Worm (Caenorhabditis elegans) whole organism, mixed stage, embryonic: ENCODE data around the gene Y7A5A.8.

Experiments
- M03D4.4 ChIP-seq: sonication (generic microtip); optimal IDR thresholded peaks from 2 replicates; lab custom pipeline; 2017; ENCODE audit warnings: mild to moderate bottlenecking, missing genetic modification characterization, missing compliant biosample characterization
- bed-3 ChIP-seq: fragments of 200-800 bp; sonication (Bioruptor generic); optimal IDR thresholded peaks from 3 replicates; lab custom pipeline; 2018; ENCODE audit warnings: mild to moderate bottlenecking, missing genetic modification characterization, moderate library complexity, missing compliant biosample characterization
- ceh-43 ChIP-seq: fragments of 200-800 bp; sonication (Bioruptor generic); optimal IDR thresholded peaks from 2 replicates; lab custom pipeline; 2018; ENCODE audit warnings: mild to moderate bottlenecking, missing genetic modification characterization, moderate library complexity, missing compliant biosample characterization
- ceh-83 ChIP-seq: fragments of 200-800 bp; sonication (Bioruptor generic); optimal IDR thresholded peaks from 2 replicates; lab custom pipeline; 2018; ENCODE audit warnings: mild to moderate bottlenecking, missing genetic modification characterization, missing compliant biosample characterization
- ces-1 ChIP-seq: fragments of 150-350 bp; optimal IDR thresholded peaks from 2 replicates; lab custom pipeline; 2014; ENCODE audit warnings: missing biosample characterization, missing genetic modification reagents, missing genetic modification characterization
- cnd-1 ChIP-seq: fragments of 200-800 bp; sonication (Bioruptor generic); optimal IDR thresholded peaks from 2 replicates; lab custom pipeline; 2018; ENCODE audit warnings: mild to moderate bottlenecking, missing genetic modification characterization, missing compliant biosample characterization
- drap-1 ChIP-seq: fragments of 200-800 bp; sonication (Bioruptor generic); optimal IDR thresholded peaks from 3 replicates; lab custom pipeline; 2018; ENCODE audit warnings: mild to moderate bottlenecking, missing genetic modification characterization, missing compliant biosample characterization
- elt-1 ChIP-seq: sonication (generic microtip); optimal IDR thresholded peaks from 2 replicates; lab custom pipeline; 2017; ENCODE audit warnings: missing genetic modification characterization, mild to moderate bottlenecking, missing compliant biosample characterization, antibody characterized with exemption, moderate library complexity, borderline replicate concordance; ENCODE audit not compliant: insufficient read depth
- flh-1 ChIP-seq: fragments of 200-800 bp; sonication (Bioruptor generic); optimal IDR thresholded peaks from 2 replicates; lab custom pipeline; 2018; ENCODE audit warnings: mild to moderate bottlenecking, missing genetic modification characterization, moderate library complexity, missing compliant biosample characterization
- hlh-1 ChIP-seq: fragments of 150-350 bp; optimal IDR thresholded peaks from 2 replicates; lab custom pipeline; 2014; ENCODE audit warnings: missing biosample characterization, missing genetic modification reagents, missing genetic modification characterization
- lin-32 ChIP-seq: fragments of 200-800 bp; sonication (Bioruptor generic); optimal IDR thresholded peaks from 2 replicates; lab custom pipeline; 2018; ENCODE audit warnings: mild to moderate bottlenecking, missing genetic modification characterization, missing compliant biosample characterization
- mab-5 ChIP-seq: fragments of 150-350 bp; optimal IDR thresholded peaks from 2 replicates; lab custom pipeline; 2014; ENCODE audit warnings: missing biosample characterization, missing genetic modification characterization
- mep-1 ChIP-seq: fragments of 150-350 bp; optimal IDR thresholded peaks from 2 replicates; lab custom pipeline; 2017; ENCODE audit warnings: missing biosample characterization, missing genetic modification reagents, missing genetic modification characterization, inconsistent platforms
- mls-2 ChIP-seq: sonication (generic microtip); optimal IDR thresholded peaks from 2 replicates; lab custom pipeline; 2016; ENCODE audit warnings: mild to moderate bottlenecking, missing genetic modification characterization, moderate library complexity, missing compliant biosample characterization
- nhr-12 ChIP-seq: fragments of 150-350 bp; optimal IDR thresholded peaks from 2 replicates; lab custom pipeline; 2014; ENCODE audit warnings: missing biosample characterization, missing genetic modification characterization
- nhr-2 ChIP-seq: fragments of 150-350 bp; optimal IDR thresholded peaks from 2 replicates; lab custom pipeline; 2014; ENCODE audit warnings: missing biosample characterization, missing genetic modification characterization
- nhr-237 ChIP-seq: fragments of 150-350 bp; optimal IDR thresholded peaks from 2 replicates; lab custom pipeline; 2014; ENCODE audit warnings: missing biosample characterization, missing genetic modification characterization
- nhr-28 ChIP-seq: fragments of 150-350 bp; optimal IDR thresholded peaks from 2 replicates; lab custom pipeline; 2014; ENCODE audit warnings: missing biosample characterization, missing genetic modification characterization
- nhr-76 ChIP-seq: sonication (generic microtip); optimal IDR thresholded peaks from 2 replicates; lab custom pipeline; 2017; ENCODE audit warnings: missing biosample characterization, missing genetic modification characterization
- pha-4 ChIP-seq: fragments of 150-350 bp; optimal IDR thresholded peaks from 2 replicates; lab custom pipeline; 2018; ENCODE audit warnings: missing biosample characterization, missing genetic modification reagents, missing genetic modification characterization
- sem-2 ChIP-seq: fragments of 200-800 bp; sonication (Bioruptor generic); optimal IDR thresholded peaks from 2 replicates; lab custom pipeline; 2018; ENCODE audit warnings: mild to moderate bottlenecking, missing genetic modification characterization, missing compliant biosample characterization
- snpc-4 ChIP-seq: fragments of 150-350 bp; optimal IDR thresholded peaks from 2 replicates; lab custom pipeline; 2014; ENCODE audit warnings: missing biosample characterization, missing genetic modification characterization
- sptf-1 ChIP-seq: sonication (generic microtip); optimal IDR thresholded peaks from 2 replicates; lab custom pipeline; 2017; ENCODE audit warnings: mild to moderate bottlenecking, missing genetic modification characterization, moderate library complexity, missing compliant biosample characterization
- tbx-8 ChIP-seq: fragments of 200-800 bp; sonication (Bioruptor generic); optimal IDR thresholded peaks from 2 replicates; lab custom pipeline; 2018; ENCODE audit warnings: mild to moderate bottlenecking, missing genetic modification characterization, moderate library complexity, missing compliant biosample characterization
- unc-120 ChIP-seq: sonication (generic microtip); optimal IDR thresholded peaks from 2 replicates; lab custom pipeline; 2017; ENCODE audit warnings: missing genetic modification characterization, missing compliant biosample characterization; ENCODE audit not compliant: poor library complexity, severe bottlenecking
- unc-39 ChIP-seq: fragments of 150-350 bp; optimal IDR thresholded peaks from 2 replicates; lab custom pipeline; 2014; ENCODE audit warnings: missing biosample characterization, missing genetic modification characterization
- unc-62 ChIP-seq: fragments of 150-350 bp; optimal IDR thresholded peaks from 2 replicates; lab custom pipeline; 2014; ENCODE audit warnings: missing biosample characterization, missing genetic modification reagents, missing genetic modification characterization
- zip-8 ChIP-seq: fragments of 150-350 bp; optimal IDR thresholded peaks from 2 replicates; lab custom pipeline; 2014; ENCODE audit warnings: missing biosample characterization, missing genetic modification characterization
- ztf-11 ChIP-seq: fragments of 150-350 bp; optimal IDR thresholded peaks from 2 replicates; lab custom pipeline; 2014; ENCODE audit warnings: missing biosample characterization, missing genetic modification characterization

Gene Y7A5A.8

ce11 chrX:15794977-15795376, 27.3 kb upstream of the Y7A5A.8 start, which contains the start of gene Y7A5A.10:
TSS of gene Y7A5A.10 (minus strand) at chrX:15795077.
- TF ChIP-seq ceh-83 (no peak), ztf-11 (tag; lab: Kevin White, UChicago) (no peak)

- TF ChIP-seq flh-1: no peak
- TF ChIP-seq zip-8 (tag; lab: Kevin White, UChicago): no peak
- TF ChIP-seq hlh-1 (tag; lab: Kevin White, UChicago): no peak
- TF ChIP-seq unc-39 (tag; lab: Kevin White, UChicago): no peak
- no peak for TF ChIP-seq ceh-83
- TF ChIP-seq nhr-237: no peak
- TF ChIP-seq ceh-43 (GFP tag; lab: Kevin White, UChicago): no peak
- no peak for TF ChIP-seq sem-2 (GFP tag; lab: Kevin White, UChicago)
- no peak for TF ChIP-seq nhr-12 (tag; lab: Kevin White, UChicago)
- TF ChIP-seq unc-120 (tag; lab: Kevin White, UChicago): no peak
- no peak for TF ChIP-seq lin-32 (GFP tag; lab: Kevin White, UChicago)
- TF ChIP-seq ces-1: no peak
- TF ChIP-seq nhr-28 (tag; lab: Kevin White, UChicago): no peak
- no peak for TF ChIP-seq sptf-1 (tag; lab: Kevin White, UChicago)
- no peak for TF ChIP-seq M03D4.4 (tag; lab: Kevin White, UChicago)
- no peak for TF ChIP-seq elt-1 (tag; lab: Kevin White, UChicago)
- no peak for TF ChIP-seq nhr-2 (tag; lab: Kevin White, UChicago)
Measured at ce11 chrX:15796633-15797032, 25.7 kb upstream of the Y7A5A.8 start.

ce11 chrX:15799595-15799994, 22.7 kb upstream of the Y7A5A.8 start, which contains the start of gene Y7A5A.6:
TSS of gene Y7A5A.6 (minus strand) at chrX:15799695.
- TF ChIP-seq nhr-237: no peak
- TF ChIP-seq unc-39 (tag; lab: Kevin White, UChicago): no peak
- TF ChIP-seq nhr-76 (tag; lab: Kevin White, UChicago): no peak
- TF ChIP-seq sptf-1 (tag; lab: Kevin White, UChicago): no peak
- TF ChIP-seq bed-3: no peak
- TF ChIP-seq cnd-1 (tag; lab: Kevin White, UChicago): no peak
- TF ChIP-seq pha-4 (tag; lab: Kevin White, UChicago): no peak

- no peak for TF ChIP-seq pha-4 (tag; lab: Kevin White, UChicago)
- no peak for TF ChIP-seq unc-120 (tag; lab: Kevin White, UChicago)
- TF ChIP-seq sem-2 (GFP tag; lab: Kevin White, UChicago): no peak
- no peak for TF ChIP-seq unc-39 (tag; lab: Kevin White, UChicago)
- TF ChIP-seq, all 35 proteins: peak for 0
Measured at ce11 chrX:15801827-15802226, 20.5 kb upstream of the Y7A5A.8 start.

DNA sequence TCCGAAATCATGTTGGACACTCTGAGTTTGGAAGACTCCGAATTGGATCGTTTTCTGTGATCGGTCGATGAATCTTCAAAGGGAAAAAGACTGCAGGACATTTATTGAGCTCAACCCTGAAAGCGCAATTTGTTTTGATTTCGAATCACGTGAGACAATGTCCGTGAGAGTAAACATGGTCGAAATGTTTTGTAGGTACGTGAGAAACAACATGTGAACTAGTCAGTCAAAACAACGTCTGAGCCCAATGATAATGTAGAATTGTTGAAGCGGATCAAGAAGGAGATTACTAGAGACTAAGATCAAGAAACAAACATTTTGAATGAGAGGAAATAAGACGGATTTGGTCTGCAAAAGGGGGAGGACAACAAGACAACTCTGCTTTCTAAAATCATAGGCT, 18.2 kb upstream of the Y7A5A.8 start, which contains the start of gene Y7A5A.7:
Gene Y7A5A.7 (minus strand): TSS at position 101 of the 400 bp plus-strand sequence.
- TF ChIP-seq snpc-4 (tag; lab: Kevin White, UChicago) (no peak), mab-5 (tag; lab: Kevin White, UChicago) (no peak), nhr-28 (tag; lab: Kevin White, UChicago) (no peak), ceh-83 (no peak), unc-120 (tag; lab: Kevin White, UChicago) (no peak), mls-2 (no peak), mep-1 (tag; lab: Kevin White, UChicago) (no peak), ztf-11 (tag; lab: Kevin White, UChicago) (no peak), bed-3 (no peak), tbx-8 (GFP tag; lab: Kevin White, UChicago) (no peak), unc-62 (GFP tag; lab: Kevin White, UChicago) (no peak), sptf-1 (tag; lab: Kevin White, UChicago) (no peak), zip-8 (tag; lab: Kevin White, UChicago) (no peak), flh-1 (no peak), M03D4.4 (tag; lab: Kevin White, UChicago) (no peak), nhr-2 (tag; lab: Kevin White, UChicago) (no peak), drap-1 (GFP tag; lab: Kevin White, UChicago) (no peak)
